Fruit fly (Drosophila melanogaster) whole organism, prepupa: ENCODE results near the gene heph.

Experiments
- Blimp-1 ChIP-seq: fragments of 200-800 bp; sonication (Bioruptor generic); optimal IDR thresholded peaks from 3 replicates; lab custom pipeline; 2017; ENCODE audit warnings: missing biosample characterization, missing genetic modification characterization, mild to moderate bottlenecking, moderate library complexity, missing genetic modification reagents
- CG10631 ChIP-seq: fragments of 200-800 bp; sonication (Bioruptor generic); optimal IDR thresholded peaks from 2 replicates; lab custom pipeline; 2016; ENCODE audit warnings: missing biosample characterization, missing genetic modification characterization
- CG10669 ChIP-seq: fragments of 200-800 bp; sonication (Bioruptor generic); optimal IDR thresholded peaks from 3 replicates; lab custom pipeline; 2018; ENCODE audit warnings: missing biosample characterization, mild to moderate bottlenecking, missing genetic modification characterization, moderate library complexity
- CG11294 ChIP-seq: fragments of 200-800 bp; sonication (Bioruptor generic); IDR thresholded peaks from 2 replicates; pipeline ENCODE4 v1.3.6; 2022; ENCODE audit warnings: missing biosample characterization, missing genetic modification characterization
- CG11762 ChIP-seq: fragments of 200-800 bp; sonication (Bioruptor generic); optimal IDR thresholded peaks from 3 replicates; lab custom pipeline; 2016; ENCODE audit warnings: missing biosample characterization, missing genetic modification characterization; ENCODE audit not compliant: insufficient read depth
- CG15336 ChIP-seq: fragments of 200-800 bp; sonication (Bioruptor generic); IDR thresholded peaks from 2 replicates; pipeline ENCODE4 v1.3.6; 2022; ENCODE audit warnings: missing biosample characterization, missing genetic modification characterization
- CG1621 ChIP-seq: fragments of 200-800 bp; sonication (Bioruptor generic); optimal IDR thresholded peaks from 3 replicates; lab custom pipeline; 2018; ENCODE audit warnings: missing biosample characterization, mild to moderate bottlenecking, missing genetic modification characterization
- CG16779 ChIP-seq: fragments of 200-800 bp; sonication (Bioruptor generic); optimal IDR thresholded peaks from 3 replicates; lab custom pipeline; 2017; ENCODE audit warnings: missing biosample characterization, mild to moderate bottlenecking, missing genetic modification characterization
- CG31627 ChIP-seq: fragments of 200-800 bp; sonication (Bioruptor generic); optimal IDR thresholded peaks from 3 replicates; lab custom pipeline; 2016; ENCODE audit warnings: missing biosample characterization, missing genetic modification characterization
- CG32006 ChIP-seq: fragments of 200-800 bp; sonication (Bioruptor generic); optimal IDR thresholded peaks from 3 replicates; lab custom pipeline; 2017; ENCODE audit warnings: missing biosample characterization, mild to moderate bottlenecking, missing genetic modification characterization
- CG3919 ChIP-seq: fragments of 200-800 bp; sonication (Bioruptor generic); optimal IDR thresholded peaks from 3 replicates; lab custom pipeline; 2016; ENCODE audit warnings: missing biosample characterization, missing genetic modification characterization
- CG4318 ChIP-seq: fragments of 200-800 bp; sonication (Bioruptor generic); optimal IDR thresholded peaks from 3 replicates; lab custom pipeline; 2017; ENCODE audit warnings: missing biosample characterization, mild to moderate bottlenecking, missing genetic modification characterization
- CG6163 ChIP-seq: fragments of 200-800 bp; sonication (Bioruptor generic); IDR thresholded peaks from 3 replicates; pipeline ENCODE4 v1.3.6; 2022; ENCODE audit warnings: missing biosample characterization, missing genetic modification characterization
- CG6276 ChIP-seq: fragments of 200-800 bp; sonication (Bioruptor generic); optimal IDR thresholded peaks from 2 replicates; lab custom pipeline; 2017; ENCODE audit warnings: missing biosample characterization, mild to moderate bottlenecking, missing genetic modification characterization
- CG6792 ChIP-seq: fragments of 200-800 bp; sonication (Bioruptor generic); optimal IDR thresholded peaks from 3 replicates; lab custom pipeline; 2016; ENCODE audit warnings: missing biosample characterization, missing genetic modification characterization
- CG6808 ChIP-seq: fragments of 200-800 bp; sonication (Bioruptor generic); optimal IDR thresholded peaks from 3 replicates; lab custom pipeline; 2017; ENCODE audit warnings: missing biosample characterization, missing genetic modification characterization, mild to moderate bottlenecking, moderate library complexity, missing genetic modification reagents
- CG6854 ChIP-seq: fragments of 200-800 bp; sonication (Bioruptor generic); optimal IDR thresholded peaks from 2 replicates; lab custom pipeline; 2017; ENCODE audit warnings: missing biosample characterization, mild to moderate bottlenecking, missing genetic modification characterization
- CG7368 ChIP-seq: fragments of 200-800 bp; sonication (Bioruptor generic); optimal IDR thresholded peaks from 3 replicates; lab custom pipeline; 2016; ENCODE audit warnings: missing biosample characterization, missing genetic modification characterization
- CG8319 ChIP-seq: fragments of 200-800 bp; sonication (Bioruptor generic); optimal IDR thresholded peaks from 3 replicates; lab custom pipeline; 2016; ENCODE audit warnings: missing biosample characterization, missing genetic modification characterization
- CG8632 ChIP-seq: fragments of 200-800 bp; sonication (Bioruptor generic); optimal IDR thresholded peaks from 3 replicates; lab custom pipeline; 2016; ENCODE audit warnings: missing biosample characterization, missing genetic modification characterization
- CG9139 ChIP-seq: fragments of 200-800 bp; sonication (Bioruptor generic); optimal IDR thresholded peaks from 3 replicates; lab custom pipeline; 2017; ENCODE audit warnings: missing biosample characterization, mild to moderate bottlenecking, missing genetic modification characterization
- Eip75B ChIP-seq: fragments of 200-800 bp; sonication (Bioruptor generic); optimal IDR thresholded peaks from 3 replicates; lab custom pipeline; 2016; ENCODE audit warnings: missing biosample characterization, missing genetic modification characterization
- Eip78C ChIP-seq: fragments of 200-800 bp; sonication (Bioruptor generic); peaks from one replicate; lab custom pipeline; 2016; ENCODE audit warnings: missing biosample characterization, missing genetic modification characterization
- Ets21C ChIP-seq: fragments of 200-800 bp; sonication (Bioruptor generic); optimal IDR thresholded peaks from 3 replicates; lab custom pipeline; 2016; ENCODE audit warnings: missing biosample characterization, missing genetic modification characterization
- Ets96B ChIP-seq: fragments of 200-800 bp; optimal IDR thresholded peaks from 2 replicates; lab custom pipeline; 2019; ENCODE audit warnings: missing biosample characterization, mild to moderate bottlenecking, missing genetic modification characterization, moderate library complexity
- Gug ChIP-seq: fragments of 200-800 bp; sonication (Bioruptor generic); IDR thresholded peaks from 2 replicates; pipeline ENCODE4 v1.3.6; 2022; ENCODE audit warnings: missing biosample characterization, missing genetic modification characterization
- Hr38 ChIP-seq: sonication (Bioruptor generic); optimal IDR thresholded peaks from 2 replicates; lab custom pipeline; 2016; ENCODE audit warnings: missing biosample characterization, missing genetic modification characterization
- Hr39 ChIP-seq: fragments of 200-800 bp; sonication (Bioruptor generic); optimal IDR thresholded peaks from 2 replicates; lab custom pipeline; 2016; ENCODE audit warnings: missing biosample characterization, missing genetic modification characterization
- Hr4 ChIP-seq: fragments of 200-800 bp; sonication (Bioruptor generic); optimal IDR thresholded peaks from 3 replicates; lab custom pipeline; 2016; ENCODE audit warnings: missing biosample characterization, missing genetic modification characterization
- Lpt ChIP-seq: fragments of 200-800 bp; sonication (Bioruptor generic); optimal IDR thresholded peaks from 3 replicates; lab custom pipeline; 2016; ENCODE audit warnings: missing biosample characterization, missing genetic modification characterization
- Met ChIP-seq: fragments of 200-800 bp; sonication (Bioruptor generic); optimal IDR thresholded peaks from 3 replicates; lab custom pipeline; 2016; ENCODE audit warnings: missing biosample characterization, missing genetic modification characterization
- OdsH ChIP-seq: fragments of 200-800 bp; sonication (Bioruptor generic); optimal IDR thresholded peaks from 3 replicates; lab custom pipeline; 2016; ENCODE audit warnings: missing biosample characterization, missing genetic modification characterization
- Smox ChIP-seq: fragments of 200-800 bp; sonication (Bioruptor generic); optimal IDR thresholded peaks from 3 replicates; lab custom pipeline; 2016; ENCODE audit warnings: missing biosample characterization, missing genetic modification characterization
- Sox102F ChIP-seq: fragments of 200-800 bp; sonication (Bioruptor generic); optimal IDR thresholded peaks from 2 replicates; lab custom pipeline; 2016; ENCODE audit warnings: missing biosample characterization, mild to moderate bottlenecking, missing genetic modification characterization
- Sox14 ChIP-seq: fragments of 200-800 bp; sonication (Bioruptor generic); optimal IDR thresholded peaks from 3 replicates; lab custom pipeline; 2016; ENCODE audit warnings: missing biosample characterization, missing genetic modification characterization
- achi ChIP-seq: fragments of 200-800 bp; sonication (Bioruptor generic); optimal IDR thresholded peaks from 3 replicates; lab custom pipeline; 2016; ENCODE audit warnings: missing biosample characterization, missing genetic modification characterization
- acj6 ChIP-seq: fragments of 200-800 bp; sonication (Bioruptor generic); optimal IDR thresholded peaks from 3 replicates; lab custom pipeline; 2016; ENCODE audit warnings: missing biosample characterization, missing genetic modification characterization
- cyc ChIP-seq: fragments of 200-800 bp; sonication (Bioruptor generic); optimal IDR thresholded peaks from 3 replicates; lab custom pipeline; 2016; ENCODE audit warnings: missing biosample characterization, missing genetic modification characterization
- dsx ChIP-seq: fragments of 200-800 bp; optimal IDR thresholded peaks from 3 replicates; lab custom pipeline; 2019; ENCODE audit warnings: missing biosample characterization, mild to moderate bottlenecking, missing genetic modification characterization, moderate library complexity; ENCODE audit not compliant: poor library complexity, severe bottlenecking
- eg ChIP-seq: fragments of 200-800 bp; sonication (Bioruptor generic); IDR thresholded peaks from 3 replicates; pipeline ENCODE4 v1.3.6; 2022; ENCODE audit warnings: missing biosample characterization, missing genetic modification characterization
- esn ChIP-seq: fragments of 200-800 bp; sonication (Bioruptor generic); optimal IDR thresholded peaks from 2 replicates; lab custom pipeline; 2016; ENCODE audit warnings: missing biosample characterization, mild to moderate bottlenecking, missing genetic modification characterization, moderate library complexity
- fd59A ChIP-seq: fragments of 200-800 bp; sonication (Bioruptor generic); optimal IDR thresholded peaks from 2 replicates; lab custom pipeline; 2017; ENCODE audit warnings: missing biosample characterization, mild to moderate bottlenecking, missing genetic modification characterization, missing genetic modification reagents
- fd85E ChIP-seq: fragments of 200-800 bp; sonication (Bioruptor generic); optimal IDR thresholded peaks from 3 replicates; lab custom pipeline; 2016; ENCODE audit warnings: missing biosample characterization, missing genetic modification characterization
- lz ChIP-seq: fragments of 200-800 bp; sonication (Bioruptor generic); optimal IDR thresholded peaks from 3 replicates; lab custom pipeline; 2016; ENCODE audit warnings: missing biosample characterization, missing genetic modification characterization
- pdm3 ChIP-seq: fragments of 200-800 bp; sonication (Bioruptor generic); optimal IDR thresholded peaks from 3 replicates; lab custom pipeline; 2016; ENCODE audit warnings: missing biosample characterization, missing genetic modification characterization
- salr ChIP-seq, 2 experiments: fragments of 200-800 bp; sonication (Bioruptor generic); optimal IDR thresholded peaks; 3 replicates each; lab custom pipeline; 2016 to 2018; ENCODE audit warnings: missing biosample characterization in 2 of 2, missing genetic modification characterization in 2 of 2, mild to moderate bottlenecking in 1 of 2
- svp ChIP-seq: fragments of 200-800 bp; sonication (Bioruptor generic); peaks from one replicate; lab custom pipeline; 2016; ENCODE audit warnings: missing biosample characterization, missing genetic modification characterization
- topi ChIP-seq: fragments of 200-800 bp; sonication (Bioruptor generic); optimal IDR thresholded peaks from 3 replicates; lab custom pipeline; 2016; ENCODE audit warnings: missing biosample characterization, missing genetic modification characterization
- vri ChIP-seq: fragments of 200-800 bp; sonication (Bioruptor generic); optimal IDR thresholded peaks from 3 replicates; lab custom pipeline; 2016; ENCODE audit warnings: missing biosample characterization, mild to moderate bottlenecking, missing genetic modification characterization

Gene heph

dm6 chr3R:32038030-32038429, 22.7 kb upstream of the heph start, which contains the start of gene Pos:
Gene Pos, plus strand, starts transcription at chr3R:32038330.
- TF ChIP-seq Hr39 (GFP tag; lab: Kevin White, UChicago) (no peak), dsx (GFP tag; lab: Kevin White, UChicago) (no peak), CG1621 (no peak), Ets21C (no peak), Hr4 (GFP tag; lab: Kevin White, UChicago) (no peak), Sox102F (GFP tag; lab: Kevin White, UChicago) (no peak), CG3919 (GFP tag; lab: Kevin White, UChicago) (no peak), CG9139 (GFP tag; lab: Kevin White, UChicago) (no peak), CG11294 (no peak)
- TF ChIP-seq, all 60 proteins: peak for 0

- TF ChIP-seq CG6276: no peak
- TF ChIP-seq Ets96B (tag; lab: Kevin White, UChicago): no peak
- no peak for TF ChIP-seq lz
- TF ChIP-seq vri (GFP tag; lab: Kevin White, UChicago): no peak
- no peak for TF ChIP-seq CG10669 (GFP tag; lab: Kevin White, UChicago)
- TF ChIP-seq CG7368 (GFP tag; lab: Kevin White, UChicago): no peak
- TF ChIP-seq Ets21C: no peak
- peak; percentile 28 for TF ChIP-seq pdm3 (GFP tag; lab: Kevin White, UChicago)
- TF ChIP-seq Smox (GFP tag; lab: Kevin White, UChicago): no peak
- TF ChIP-seq CG15336: no peak
- no peak for TF ChIP-seq cyc (GFP tag; lab: Kevin White, UChicago)
- no peak for TF ChIP-seq CG1621
- no peak for TF ChIP-seq CG11762 (GFP tag; lab: Kevin White, UChicago)
- peak; percentile 10 for TF ChIP-seq Met
- no peak for TF ChIP-seq CG6808 (GFP tag; lab: Kevin White, UChicago)
- peak; percentile 13 for TF ChIP-seq CG10631 (GFP tag; lab: Kevin White, UChicago)
- peak; percentile 12 for TF ChIP-seq Sox14 (GFP tag; lab: Kevin White, UChicago)
- TF ChIP-seq Hr38: no peak
- TF ChIP-seq CG6163 (GFP tag; lab: Robert Waterston, UW): no peak
- peak; percentile 26 for TF ChIP-seq esn
- TF ChIP-seq CG6792: no peak
- peak; percentile 21 for TF ChIP-seq OdsH (GFP tag; lab: Kevin White, UChicago)
- TF ChIP-seq CG16779 (tag; lab: Kevin White, UChicago): no peak
- TF ChIP-seq fd59A (GFP tag; lab: Kevin White, UChicago): no peak
- TF ChIP-seq Blimp-1 (GFP tag; lab: Kevin White, UChicago): no peak
- no peak for TF ChIP-seq Hr39 (GFP tag; lab: Kevin White, UChicago)
- no peak for TF ChIP-seq CG11294
- no peak for TF ChIP-seq salr (GFP tag; optimal IDR thresholded peaks at IDR 0.05; lab: Kevin White, UChicago)
- TF ChIP-seq CG4318 (GFP tag; lab: Kevin White, UChicago): no peak
- TF ChIP-seq topi: no peak
- no peak for TF ChIP-seq Eip75B
- peak; percentile 32 for TF ChIP-seq achi
- TF ChIP-seq Sox102F (GFP tag; lab: Kevin White, UChicago): no peak
- peak; percentile 48 for TF ChIP-seq svp
- TF ChIP-seq Hr4 (GFP tag; lab: Kevin White, UChicago): peak; percentile 52
- no peak for TF ChIP-seq CG8319
- no peak for TF ChIP-seq CG6854 (GFP tag; lab: Kevin White, UChicago)
- 0 out of 2 replicates have a peak, but pooled peaks have one; percentile 33 for TF ChIP-seq Gug (GFP tag; lab: Robert Waterston, UW)
- TF ChIP-seq CG32006 (GFP tag; lab: Kevin White, UChicago): peak; percentile 47
- TF ChIP-seq CG9139 (GFP tag; lab: Kevin White, UChicago): no peak
- TF ChIP-seq dsx (GFP tag; lab: Kevin White, UChicago): no peak
- TF ChIP-seq CG31627 (GFP tag; lab: Kevin White, UChicago): no peak
- TF ChIP-seq CG8632 (GFP tag; lab: Kevin White, UChicago): no peak
- TF ChIP-seq Lpt (GFP tag; lab: Kevin White, UChicago): no peak
- TF ChIP-seq CG3919 (GFP tag; lab: Kevin White, UChicago): peak; percentile 34
- peak; percentile 24 for TF ChIP-seq acj6 (GFP tag; lab: Kevin White, UChicago)
- TF ChIP-seq fd85E (GFP tag; lab: Kevin White, UChicago): no peak
- TF ChIP-seq Eip78C (GFP tag; lab: Kevin White, UChicago): peak; percentile 55
- no peak for TF ChIP-seq eg (GFP tag; lab: Robert Waterston, UW)
Measured at dm6 chr3R:32032885-32033284, 17.6 kb upstream of the heph start.
